Worm (Caenorhabditis elegans): ENCODE results near the gene F53F1.6.

DNA sequence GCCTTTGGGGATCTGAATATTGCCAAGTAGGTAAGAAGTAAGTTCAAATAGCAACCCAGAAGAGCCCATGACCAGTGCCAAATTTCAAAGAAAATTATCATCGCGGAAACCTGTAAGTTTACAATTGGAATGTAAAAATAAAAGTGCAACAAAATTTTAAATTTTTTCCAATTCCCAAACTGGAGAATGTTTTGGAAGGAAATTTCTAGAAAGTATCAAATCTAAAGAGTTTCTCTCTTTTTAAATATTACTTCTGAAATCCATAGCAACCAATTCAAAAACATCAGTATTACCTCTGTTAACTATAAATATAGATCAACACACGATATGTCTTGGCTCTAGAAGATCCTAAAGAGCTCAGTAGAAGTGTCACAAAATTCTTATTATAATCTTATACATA, 11.2 kb upstream of the F53F1.6 start, which contains the start of gene srd-19:
- TF ChIP-seq dox-1 (GFP tag; IDR thresholded peaks at IDR 0.05) (no peak), pha-4 (tag; optimal IDR thresholded peaks at IDR 0.05) (no peak), ekl-4 (GFP tag; IDR thresholded peaks at IDR 0.05) (no peak), ama-1 (optimal IDR thresholded peaks at IDR 0.05) (no peak), ama-1 (GFP tag; optimal IDR thresholded peaks at IDR 0.05) (no peak), cebp-2 (GFP tag; IDR thresholded peaks at IDR 0.05) (no peak)
